Worm (Caenorhabditis elegans): Measurements from ENCODE around the gene npr-7.

ce11 chrX:9311225-9311624 is 7.8 kb downstream of the npr-7 start, which contains the start of gene H29C22.1:
- TF ChIP-seq ama-1 (optimal IDR thresholded peaks at IDR 0.05) (no peak), ceh-36 (tag; optimal IDR thresholded peaks at IDR 0.05) (no peak), tra-4 (tag; optimal IDR thresholded peaks at IDR 0.05) (no peak), ceh-13 (GFP tag; optimal IDR thresholded peaks at IDR 0.05) (no peak), tbx-11 (GFP tag; IDR thresholded peaks at IDR 0.05) (no peak), hnd-1 (tag; optimal IDR thresholded peaks at IDR 0.05) (no peak), tbx-37 (GFP tag; conservative IDR thresholded peaks at IDR 0.05) (no peak), ets-7 (tag; optimal IDR thresholded peaks at IDR 0.05) (no peak)

Data from whole organism, early embryonic.